Worm (Caenorhabditis elegans) whole organism, L3 larva: ENCODE results near the gene fpn-1.2.

Experiments
- ZK546.5 ChIP-seq: sonication (generic microtip); optimal IDR thresholded peaks from 2 replicates; lab custom pipeline; 2017; ENCODE audit warnings: missing biosample characterization, missing genetic modification characterization
- ama-1 ChIP-seq: fragments of 150-350 bp; optimal IDR thresholded peaks from 2 replicates; lab custom pipeline; 2018
- ceh-16 ChIP-seq: sonication (generic microtip); optimal IDR thresholded peaks from 2 replicates; lab custom pipeline; 2017; ENCODE audit warnings: missing biosample characterization, missing genetic modification characterization
- ceh-82 ChIP-seq: fragments of 150-350 bp; optimal IDR thresholded peaks from 2 replicates; lab custom pipeline; 2014; ENCODE audit warnings: missing biosample characterization, missing genetic modification characterization
- ceh-9 ChIP-seq: sonication (generic microtip); optimal IDR thresholded peaks from 2 replicates; lab custom pipeline; 2018; ENCODE audit warnings: missing biosample characterization, missing genetic modification characterization
- egl-27 ChIP-seq: sonication (generic microtip); optimal IDR thresholded peaks from 4 replicates; lab custom pipeline; 2017; ENCODE audit warnings: missing biosample characterization, missing genetic modification reagents, missing genetic modification characterization
- egl-5 ChIP-seq: fragments of 150-350 bp; optimal IDR thresholded peaks from 2 replicates; lab custom pipeline; 2017; ENCODE audit warnings: missing biosample characterization, missing genetic modification reagents, missing genetic modification characterization, inconsistent platforms
- elt-1 ChIP-seq: fragments of 150-350 bp; optimal IDR thresholded peaks from 2 replicates; lab custom pipeline; 2014; ENCODE audit warnings: missing biosample characterization, missing genetic modification characterization
- elt-2 ChIP-seq: sonication (generic microtip); optimal IDR thresholded peaks from 2 replicates; lab custom pipeline; 2016; ENCODE audit warnings: missing genetic modification reagents, mild to moderate bottlenecking, missing genetic modification characterization, missing compliant biosample characterization
- eor-1 ChIP-seq, 2 experiments: fragments of 150-350 bp; optimal IDR thresholded peaks; 2 replicates each; lab custom pipeline; 2014 to 2018; ENCODE audit warnings: missing biosample characterization in 2 of 2, missing genetic modification characterization in 2 of 2
- fkh-2 ChIP-seq: fragments of 150-350 bp; optimal IDR thresholded peaks from 2 replicates; lab custom pipeline; 2014; ENCODE audit warnings: missing biosample characterization, missing genetic modification reagents, missing genetic modification characterization
- hmg-11 ChIP-seq: sonication (generic microtip); optimal IDR thresholded peaks from 2 replicates; lab custom pipeline; 2016; ENCODE audit warnings: missing genetic modification characterization, missing compliant biosample characterization
- jun-1 ChIP-seq: fragments of 150-350 bp; optimal IDR thresholded peaks from 2 replicates; lab custom pipeline; 2014; ENCODE audit warnings: missing biosample characterization, missing genetic modification reagents, missing genetic modification characterization
- lin-15B ChIP-seq: fragments of 150-350 bp; optimal IDR thresholded peaks from 2 replicates; lab custom pipeline; 2014; ENCODE audit warnings: missing biosample characterization, missing genetic modification characterization
- lin-39 ChIP-seq: fragments of 150-350 bp; optimal IDR thresholded peaks from 2 replicates; lab custom pipeline; 2018; ENCODE audit warnings: missing biosample characterization, missing genetic modification reagents, missing genetic modification characterization
- lsy-12 ChIP-seq: sonication (generic microtip); optimal IDR thresholded peaks from 2 replicates; lab custom pipeline; 2016; ENCODE audit warnings: mild to moderate bottlenecking, missing genetic modification characterization, missing compliant biosample characterization
- mdl-1 ChIP-seq: fragments of 150-350 bp; optimal IDR thresholded peaks from 2 replicates; lab custom pipeline; 2014; ENCODE audit warnings: missing biosample characterization, missing genetic modification characterization
- nfya-1 ChIP-seq: sonication (generic microtip); optimal IDR thresholded peaks from 2 replicates; lab custom pipeline; 2017; ENCODE audit warnings: missing genetic modification characterization, mild to moderate bottlenecking, missing compliant biosample characterization, antibody characterized with exemption, moderate library complexity; ENCODE audit not compliant: insufficient read depth
- nhr-11 ChIP-seq: fragments of 150-350 bp; optimal IDR thresholded peaks from 2 replicates; lab custom pipeline; 2014; ENCODE audit warnings: missing biosample characterization, missing genetic modification characterization
- nhr-237 ChIP-seq: fragments of 150-350 bp; optimal IDR thresholded peaks from 2 replicates; lab custom pipeline; 2014; ENCODE audit warnings: missing biosample characterization, missing genetic modification characterization
- nhr-25 ChIP-seq: sonication (generic microtip); optimal IDR thresholded peaks from 2 replicates; lab custom pipeline; 2017; ENCODE audit warnings: missing biosample characterization, missing genetic modification characterization
- nhr-43 ChIP-seq: sonication (generic microtip); optimal IDR thresholded peaks from 2 replicates; lab custom pipeline; 2016; ENCODE audit warnings: mild to moderate bottlenecking, missing genetic modification characterization, missing compliant biosample characterization; ENCODE audit not compliant: poor library complexity, severe bottlenecking
- nhr-67 ChIP-seq: fragments of 150-350 bp; optimal IDR thresholded peaks from 2 replicates; lab custom pipeline; 2014; ENCODE audit warnings: missing biosample characterization, missing genetic modification characterization
- nhr-76 ChIP-seq: fragments of 150-350 bp; sonication (generic microtip); optimal IDR thresholded peaks from 5 replicates; lab custom pipeline; 2014; ENCODE audit warnings: missing biosample characterization, missing genetic modification characterization
- nhr-77 ChIP-seq: fragments of 150-350 bp; optimal IDR thresholded peaks from 2 replicates; lab custom pipeline; 2014; ENCODE audit warnings: missing biosample characterization, missing genetic modification characterization
- pqm-1 ChIP-seq: fragments of 150-350 bp; optimal IDR thresholded peaks from 2 replicates; lab custom pipeline; 2017; ENCODE audit warnings: missing biosample characterization, missing genetic modification characterization, inconsistent platforms
- skn-1 ChIP-seq: fragments of 150-350 bp; optimal IDR thresholded peaks from 2 replicates; lab custom pipeline; 2014; ENCODE audit warnings: missing biosample characterization, missing genetic modification characterization
- snpc-4 ChIP-seq: fragments of 150-350 bp; optimal IDR thresholded peaks from 2 replicates; lab custom pipeline; 2014; ENCODE audit warnings: missing biosample characterization, missing genetic modification characterization
- tbx-2 ChIP-seq: sonication (generic microtip); optimal IDR thresholded peaks from 2 replicates; lab custom pipeline; 2016; ENCODE audit warnings: mild to moderate bottlenecking, missing genetic modification characterization, missing compliant biosample characterization
- unc-39 ChIP-seq: sonication (generic microtip); optimal IDR thresholded peaks from 4 replicates; lab custom pipeline; 2017; ENCODE audit warnings: missing biosample characterization, missing genetic modification characterization
- unc-62 ChIP-seq: fragments of 150-350 bp; sonication (generic microtip); optimal IDR thresholded peaks from 4 replicates; lab custom pipeline; 2014; ENCODE audit warnings: missing biosample characterization, missing genetic modification reagents, missing genetic modification characterization
- zag-1 ChIP-seq: fragments of 150-350 bp; optimal IDR thresholded peaks from 2 replicates; lab custom pipeline; 2014; ENCODE audit warnings: missing biosample characterization, missing genetic modification characterization
- ztf-4 ChIP-seq: fragments of 150-350 bp; optimal IDR thresholded peaks from 2 replicates; lab custom pipeline; 2014; ENCODE audit warnings: missing biosample characterization, missing genetic modification characterization

Gene fpn-1.2

DNA sequence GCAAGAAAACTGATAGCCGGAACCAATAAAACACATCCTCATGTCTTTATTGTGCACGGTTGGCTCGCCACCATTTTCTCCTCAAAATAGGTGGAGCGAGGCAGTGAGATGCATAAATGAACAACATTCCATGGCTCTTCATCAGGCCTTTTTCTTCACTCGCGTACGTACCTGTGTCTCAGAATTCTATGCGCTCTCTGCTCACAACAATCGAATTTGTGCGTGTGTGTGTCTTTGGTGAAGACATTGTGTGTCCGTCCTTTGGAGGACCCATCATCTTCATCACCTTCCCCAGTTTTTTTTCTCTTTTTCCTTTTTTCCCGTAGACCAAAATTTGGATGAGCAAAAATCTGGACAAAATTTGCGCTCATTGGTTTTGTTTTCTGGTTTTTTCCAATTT is 42.2 kb downstream of the fpn-1.2 start:
- no peak for TF ChIP-seq skn-1 (tag; lab: Kevin White, UChicago)
- no peak for TF ChIP-seq nhr-43 (tag; lab: Kevin White, UChicago)
- TF ChIP-seq nhr-237 (tag; lab: Kevin White, UChicago): no peak
- no peak for TF ChIP-seq egl-5 (tag; lab: Kevin White, UChicago)
- no peak for TF ChIP-seq nhr-11 (tag; lab: Kevin White, UChicago)
- no peak for TF ChIP-seq elt-2
- no peak for TF ChIP-seq lsy-12 (tag; lab: Kevin White, UChicago)
- no peak for TF ChIP-seq unc-62 (GFP tag; lab: Kevin White, UChicago)
- TF ChIP-seq unc-39 (tag; lab: Kevin White, UChicago): no peak
- no peak for TF ChIP-seq jun-1 (tag; lab: Kevin White, UChicago)
- no peak for TF ChIP-seq ZK546.5 (tag; lab: Kevin White, UChicago)
- TF ChIP-seq hmg-11 (tag; lab: Kevin White, UChicago): no peak
- TF ChIP-seq nhr-76 (tag; lab: Kevin White, UChicago): no peak
- TF ChIP-seq nhr-77 (tag; lab: Kevin White, UChicago): no peak
- TF ChIP-seq nhr-67 (tag; lab: Kevin White, UChicago): no peak

DNA sequence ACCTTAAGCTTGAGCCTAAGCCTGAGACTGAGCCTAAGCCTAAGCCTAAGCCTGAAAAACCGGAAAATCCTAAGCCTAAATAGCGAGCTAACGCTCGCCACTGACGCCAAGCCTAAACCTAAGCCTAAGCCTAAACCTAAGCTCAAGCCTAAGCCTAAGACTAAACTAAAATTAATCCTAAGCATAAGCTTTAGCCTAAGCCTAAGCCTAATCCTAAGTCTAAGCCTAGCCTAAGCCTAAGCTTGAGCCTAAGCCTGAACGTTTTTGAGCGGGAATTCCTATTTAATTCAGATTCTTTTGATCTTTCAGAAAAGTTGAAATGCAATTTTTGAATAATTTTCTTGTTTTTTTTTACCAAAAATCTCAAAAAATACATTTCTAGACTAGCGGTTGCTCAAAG is 48.3 kb downstream of the fpn-1.2 start:
- TF ChIP-seq ceh-9 (tag; lab: Kevin White, UChicago) (no peak), nhr-237 (tag; lab: Kevin White, UChicago) (no peak), nhr-11 (tag; lab: Kevin White, UChicago) (no peak), zag-1 (no peak), eor-1 (tag; optimal IDR thresholded peaks at IDR 0.05; lab: Kevin White, UChicago) (no peak), nhr-77 (tag; lab: Kevin White, UChicago) (no peak), mdl-1 (no peak), skn-1 (tag; lab: Kevin White, UChicago) (no peak), egl-5 (tag; lab: Kevin White, UChicago) (no peak), ztf-4 (tag; lab: Kevin White, UChicago) (no peak), fkh-2 (tag; lab: Kevin White, UChicago) (no peak), lin-39 (tag; lab: Kevin White, UChicago) (no peak), pqm-1 (no peak), nhr-76 (tag; lab: Kevin White, UChicago) (no peak), egl-27 (no peak), ZK546.5 (tag; lab: Kevin White, UChicago) (no peak)

DNA sequence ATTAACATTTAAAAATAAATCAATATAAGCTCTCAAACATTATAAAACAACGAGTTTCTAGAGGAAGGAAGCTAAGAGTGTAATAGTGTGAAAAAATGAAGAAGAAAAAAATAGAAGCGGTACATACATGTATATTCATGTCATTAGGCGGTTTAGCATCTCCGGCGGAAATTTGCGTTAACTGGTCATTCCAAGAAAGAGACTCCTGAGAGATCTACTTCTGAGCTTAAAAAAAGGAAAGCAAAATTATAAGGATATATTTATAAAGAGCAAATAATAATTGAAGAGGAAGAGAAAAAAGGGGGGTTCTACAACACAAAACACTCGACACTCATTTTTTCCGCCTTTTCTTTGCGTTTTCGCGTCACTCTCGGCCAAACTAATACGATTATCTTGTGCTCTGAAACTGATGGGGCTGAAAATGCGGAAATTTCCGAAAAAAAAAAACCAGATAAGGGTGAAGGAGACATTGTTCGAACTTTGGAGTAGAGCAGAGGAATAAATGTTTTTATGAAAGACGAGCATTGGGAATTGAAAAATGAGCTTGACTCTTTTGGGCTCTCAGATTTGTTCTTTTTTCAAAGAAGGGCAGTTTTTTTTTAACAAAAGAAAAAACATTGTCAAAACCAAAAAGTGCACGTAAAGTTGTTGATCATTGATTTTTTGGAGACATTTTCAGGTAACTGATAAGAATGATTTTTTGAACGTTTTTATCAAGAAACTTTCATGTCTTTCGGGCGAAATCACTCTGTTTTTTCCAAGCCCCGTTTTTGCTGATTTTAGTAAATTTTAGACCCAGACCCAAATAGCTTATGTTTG is 49.7 kb downstream of the fpn-1.2 start:
- no peak for TF ChIP-seq snpc-4 (tag; lab: Kevin White, UChicago)
- TF ChIP-seq nhr-67 (tag; lab: Kevin White, UChicago): no peak
- TF ChIP-seq ZK546.5 (tag; lab: Kevin White, UChicago): no peak
- TF ChIP-seq nfya-1: no peak
- no peak for TF ChIP-seq elt-1 (tag; lab: Kevin White, UChicago)
- TF ChIP-seq tbx-2 (tag; lab: Kevin White, UChicago): no peak
- no peak for TF ChIP-seq ceh-16
- TF ChIP-seq nhr-43 (tag; lab: Kevin White, UChicago): no peak
- TF ChIP-seq ama-1 (lab: Kevin White, UChicago): no peak
- no peak for TF ChIP-seq lin-15B (tag; lab: Kevin White, UChicago)
- TF ChIP-seq skn-1 (tag; lab: Kevin White, UChicago): no peak
- TF ChIP-seq nhr-25 (tag; lab: Kevin White, UChicago): no peak
- TF ChIP-seq elt-2: peak; percentile 81
- TF ChIP-seq pqm-1: peak; percentile 42
- no peak for TF ChIP-seq hmg-11 (tag; lab: Kevin White, UChicago)
- TF ChIP-seq nhr-11 (tag; lab: Kevin White, UChicago): no peak
- no peak for TF ChIP-seq ceh-82 (tag; lab: Kevin White, UChicago)
